Worm (Caenorhabditis elegans) whole organism, L3 larva: Measurements from ENCODE around the gene lin-49.

ENCODE experiments used
- ceh-28 ChIP-seq: fragments of 150-350 bp; optimal IDR thresholded peaks from 2 replicates; lab custom pipeline; 2014; ENCODE audit warnings: missing biosample characterization, missing genetic modification reagents, missing genetic modification characterization
- elt-1 ChIP-seq: fragments of 150-350 bp; optimal IDR thresholded peaks from 2 replicates; lab custom pipeline; 2014; ENCODE audit warnings: missing biosample characterization, missing genetic modification characterization
- elt-3 ChIP-seq, 3 experiments: fragments of 150-350 bp in 1 of 3; sonication (generic microtip) in 2 of 3; optimal IDR thresholded peaks; 2 replicates in 2 of 3; 4 replicates in 1 of 3; lab custom pipeline; 2014 to 2017; ENCODE audit warnings: missing biosample characterization in 3 of 3, missing genetic modification characterization in 3 of 3
- fkh-10 ChIP-seq: sonication (generic microtip); optimal IDR thresholded peaks from 2 replicates; lab custom pipeline; 2017; ENCODE audit warnings: missing biosample characterization, missing genetic modification reagents, missing genetic modification characterization
- fkh-2 ChIP-seq: fragments of 150-350 bp; optimal IDR thresholded peaks from 2 replicates; lab custom pipeline; 2014; ENCODE audit warnings: missing biosample characterization, missing genetic modification reagents, missing genetic modification characterization
- lin-15B ChIP-seq: fragments of 150-350 bp; optimal IDR thresholded peaks from 2 replicates; lab custom pipeline; 2014; ENCODE audit warnings: missing biosample characterization, missing genetic modification characterization
- nhr-11 ChIP-seq: fragments of 150-350 bp; optimal IDR thresholded peaks from 2 replicates; lab custom pipeline; 2014; ENCODE audit warnings: missing biosample characterization, missing genetic modification characterization
- nhr-76 ChIP-seq: fragments of 150-350 bp; sonication (generic microtip); optimal IDR thresholded peaks from 5 replicates; lab custom pipeline; 2014; ENCODE audit warnings: missing biosample characterization, missing genetic modification characterization
- pha-4 ChIP-seq: fragments of 150-350 bp; optimal IDR thresholded peaks from 2 replicates; lab custom pipeline; 2014; ENCODE audit warnings: missing biosample characterization, missing genetic modification reagents, missing genetic modification characterization
- pqm-1 ChIP-seq: fragments of 150-350 bp; optimal IDR thresholded peaks from 2 replicates; lab custom pipeline; 2017; ENCODE audit warnings: missing biosample characterization, missing genetic modification characterization, inconsistent platforms
- snpc-4 ChIP-seq: fragments of 150-350 bp; optimal IDR thresholded peaks from 2 replicates; lab custom pipeline; 2014; ENCODE audit warnings: missing biosample characterization, missing genetic modification characterization
- unc-62 ChIP-seq: fragments of 150-350 bp; sonication (generic microtip); optimal IDR thresholded peaks from 4 replicates; lab custom pipeline; 2014; ENCODE audit warnings: missing biosample characterization, missing genetic modification reagents, missing genetic modification characterization

- no peak for TF ChIP-seq lin-15B
- TF ChIP-seq pqm-1 (tag; lab: Kevin White, UChicago), result no peak
- TF ChIP-seq nhr-11, result no peak
- no peak for TF ChIP-seq fkh-2 (tag; lab: Kevin White, UChicago)
- TF ChIP-seq unc-62 (GFP tag; lab: Kevin White, UChicago), result no peak
- no peak for TF ChIP-seq snpc-4 (tag; lab: Kevin White, UChicago)
- TF ChIP-seq elt-3 (tag; optimal IDR thresholded peaks at IDR 0.05; lab: Kevin White, UChicago), result no peak
- no peak for TF ChIP-seq ceh-28 (tag; lab: Kevin White, UChicago)
- no peak for TF ChIP-seq elt-1
- no peak for TF ChIP-seq pha-4 (tag; lab: Kevin White, UChicago)
- TF ChIP-seq fkh-10, result no peak
- TF ChIP-seq nhr-76 (tag; lab: Kevin White, UChicago), result no peak
Observed at ce11 chrIV:8658122-8658521, 37.6 kb downstream of the lin-49 start, which contains the start of gene C49C8.6.
